Fruit fly (Drosophila melanogaster): ENCODE measurements around the gene Cmpk.

The Cmpk gene

DNA sequence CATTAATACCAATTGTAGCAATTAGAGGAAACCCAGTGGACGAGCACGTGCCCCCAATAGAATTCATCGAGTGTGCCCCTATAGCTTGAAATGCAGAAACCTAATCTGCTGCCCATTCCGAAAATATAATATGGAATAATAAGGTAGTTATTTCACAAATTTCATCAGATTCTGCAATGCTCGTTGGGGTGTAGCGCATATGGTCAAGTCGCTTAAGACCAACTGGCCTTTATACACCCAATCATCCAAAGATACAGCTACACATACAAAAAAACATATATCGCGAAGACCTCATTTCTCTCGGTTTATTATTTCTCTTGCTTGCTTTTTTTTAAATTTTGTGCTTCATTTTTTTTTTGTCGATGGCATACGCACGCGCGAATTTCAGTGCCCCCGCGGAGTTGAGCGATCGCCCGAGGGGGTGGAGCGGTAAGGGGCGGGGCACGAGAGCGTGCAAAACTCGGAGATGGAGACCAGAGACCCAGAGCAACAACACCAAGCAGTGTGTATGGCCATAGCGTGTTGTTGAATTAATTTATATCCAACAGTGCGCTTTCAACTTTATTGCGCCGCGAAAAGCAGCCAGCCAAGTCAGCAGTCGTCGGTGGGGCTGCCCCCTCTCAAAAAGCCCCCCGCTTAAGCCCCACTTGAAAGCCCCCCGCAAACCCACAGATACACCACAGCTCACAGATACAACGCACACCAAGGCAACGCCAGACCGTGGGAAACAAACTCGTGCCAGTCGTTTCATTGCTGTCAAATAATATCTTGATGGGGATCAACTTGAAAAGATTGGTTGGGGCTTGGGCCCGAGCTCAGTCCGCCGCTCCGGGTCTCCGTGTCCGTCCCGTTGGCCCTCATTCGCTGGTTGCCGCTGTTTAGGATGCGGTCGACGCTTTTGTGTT is 47.0 kb downstream of the Cmpk start:
- TF ChIP-seq CG42726 (GFP tag; IDR thresholded peaks at IDR 0.05; ENCODE audit: partially characterized antibody) = no peak
- TF ChIP-seq Sry-δ (GFP tag; optimal IDR thresholded peaks at IDR 0.05) = no peak
- no peak for TF ChIP-seq nau (GFP tag; optimal IDR thresholded peaks at IDR 0.05)
- 0 out of 2 replicates have a peak, but pooled peaks have one; percentile 26 for TF ChIP-seq CG32772 (GFP tag; IDR thresholded peaks at IDR 0.05)
- TF ChIP-seq lbe (GFP tag; optimal IDR thresholded peaks at IDR 0.05) = peak; percentile 13
- peak; percentile 54 for TF ChIP-seq cg (GFP tag; optimal IDR thresholded peaks at IDR 0.05)
- no peak for TF ChIP-seq ranshi (GFP tag; IDR thresholded peaks at IDR 0.05)
- TF ChIP-seq crol (GFP tag; IDR thresholded peaks at IDR 0.05) = peak; percentile 98
- TF ChIP-seq cwo (GFP tag; optimal IDR thresholded peaks at IDR 0.05) = peak; percentile 79
- no peak for TF ChIP-seq CG9215 (GFP tag; IDR thresholded peaks at IDR 0.05)
- no peak for TF ChIP-seq ems (GFP tag; optimal IDR thresholded peaks at IDR 0.05)
- TF ChIP-seq pum (GFP tag; optimal IDR thresholded peaks at IDR 0.05) = no peak
- TF ChIP-seq CG34422 (GFP tag; IDR thresholded peaks at IDR 0.05) = no peak
- TF ChIP-seq CG32532 (GFP tag; IDR thresholded peaks at IDR 0.05) = peak; percentile 33; the same call in 1 of the 2 replicates
- no peak for TF ChIP-seq ewg (GFP tag; optimal IDR thresholded peaks at IDR 0.05)
- TF ChIP-seq zfh1 (GFP tag; IDR thresholded peaks at IDR 0.05) = no peak
- no peak for TF ChIP-seq gcm2 (GFP tag; optimal IDR thresholded peaks at IDR 0.05)
- no peak for TF ChIP-seq twi (tag; optimal IDR thresholded peaks at IDR 0.05)
- no peak for TF ChIP-seq stwl (tag; optimal IDR thresholded peaks at IDR 0.05)
- peak; percentile 87 for TF ChIP-seq abd-A (tag; optimal IDR thresholded peaks at IDR 0.05)
- TF ChIP-seq lab (GFP tag; optimal IDR thresholded peaks at IDR 0.05) = peak; percentile 28
- peak; percentile 54 for TF ChIP-seq Drgx (GFP tag; IDR thresholded peaks at IDR 0.05)
- peak; percentile 4 for TF ChIP-seq CG1832 (GFP tag; optimal IDR thresholded peaks at IDR 0.05)
- TF ChIP-seq vvl (GFP tag; IDR thresholded peaks at IDR 0.05) = peak; percentile 69
- TF ChIP-seq lmd (GFP tag; IDR thresholded peaks at IDR 0.05) = no peak
- 0 out of 2 replicates have a peak, but pooled peaks have one; percentile 24 for TF ChIP-seq CG31224 (GFP tag; IDR thresholded peaks at IDR 0.05)
- no peak for TF ChIP-seq Mrtf (GFP tag; IDR thresholded peaks at IDR 0.05)
- peak; percentile 69 for TF ChIP-seq Med (GFP tag)
- TF ChIP-seq bsh (GFP tag; optimal IDR thresholded peaks at IDR 0.05) = peak in 1 of 2 experiments; percentile 46
- TF ChIP-seq schlank (tag; optimal IDR thresholded peaks at IDR 0.05) = no peak
- no peak for TF ChIP-seq CG6854 (GFP tag; optimal IDR thresholded peaks at IDR 0.05)
- TF ChIP-seq seq (GFP tag; IDR thresholded peaks at IDR 0.05) = peak; percentile 11; the same call in 1 of the 2 replicates
- no peak for TF ChIP-seq CG17612 (GFP tag; IDR thresholded peaks at IDR 0.05)
- no peak for TF ChIP-seq row (GFP tag; IDR thresholded peaks at IDR 0.05)
- no peak for TF ChIP-seq dati (GFP tag; IDR thresholded peaks at IDR 0.05)
- no peak for TF ChIP-seq peb (GFP tag; IDR thresholded peaks at IDR 0.05)
- no peak for TF ChIP-seq Dad (GFP tag; optimal IDR thresholded peaks at IDR 0.05)
- TF ChIP-seq chinmo (GFP tag; IDR thresholded peaks at IDR 0.05; ENCODE audit: partially characterized antibody) = peak; percentile 98
- peak; percentile 93 for TF ChIP-seq nom (GFP tag; optimal IDR thresholded peaks at IDR 0.05)
- no peak for TF ChIP-seq CG15514 (GFP tag; optimal IDR thresholded peaks at IDR 0.05)
- TF ChIP-seq nmo (GFP tag; optimal IDR thresholded peaks at IDR 0.05) = no peak
- TF ChIP-seq sqz (GFP tag; optimal IDR thresholded peaks at IDR 0.05) = no peak
- 0 out of 2 replicates have a peak, but pooled peaks have one; percentile 5 for TF ChIP-seq CG13287 (GFP tag; IDR thresholded peaks at IDR 0.05; ENCODE audit: partially characterized antibody)
- TF ChIP-seq CG8290 (GFP tag; optimal IDR thresholded peaks at IDR 0.05) = no peak
- TF ChIP-seq CG8290 (tag; optimal IDR thresholded peaks at IDR 0.05) = peak in 1 of 2 experiments; percentile 38
- no peak for TF ChIP-seq CG12104 (GFP tag; optimal IDR thresholded peaks at IDR 0.05)
- no peak for TF ChIP-seq Dp (GFP tag; optimal IDR thresholded peaks at IDR 0.05)
- peak; percentile 54 for TF ChIP-seq sens (GFP tag)
- TF ChIP-seq Bgb (GFP tag; IDR thresholded peaks at IDR 0.05; ENCODE audit: partially characterized antibody) = peak; percentile 36; the same call in 1 of the 2 replicates

Measured in whole organism, embryonic.